Worm (Caenorhabditis elegans) whole organism, L4 larva: Measurements from ENCODE around the gene C06H5.14.

Source experiments
- ceh-20 ChIP-seq: fragments of 200-800 bp; sonication (Bioruptor generic); IDR thresholded peaks from 2 replicates; pipeline ENCODE4 v1.3.6; 2022; ENCODE audit warnings: missing genetic modification reagents, missing genetic modification characterization, missing compliant biosample characterization
- hlh-30 ChIP-seq: sonication (generic microtip); optimal IDR thresholded peaks from 2 replicates; lab custom pipeline; 2017; ENCODE audit warnings: antibody characterized with exemption, mild to moderate bottlenecking, missing genetic modification characterization, missing compliant biosample characterization; ENCODE audit not compliant: insufficient read depth
- nhr-237 ChIP-seq: sonication (generic microtip); optimal IDR thresholded peaks from 2 replicates; lab custom pipeline; 2017; ENCODE audit warnings: missing biosample characterization, missing genetic modification characterization
- skn-1 ChIP-seq: fragments of 150-350 bp; optimal IDR thresholded peaks from 2 replicates; lab custom pipeline; 2014; ENCODE audit warnings: missing biosample characterization, missing genetic modification characterization

- no peak for TF ChIP-seq skn-1 (tag; lab: Kevin White, UChicago)
- TF ChIP-seq hlh-30 (tag; lab: Kevin White, UChicago), result peak; percentile 7
- no peak for TF ChIP-seq ceh-20 (GFP tag; lab: Robert Waterston, UW)
- no peak for TF ChIP-seq nhr-237
These were observed 32.9 kb upstream of the C06H5.14 start, which contains the start of gene phf-14 for ce11 chrV:17871049-17871448.
